Fruit fly (Drosophila melanogaster) whole organism, embryonic: ENCODE data around the gene CG6610.

ENCODE experiments used
- Abd-B ChIP-seq: fragments of 200-800 bp; sonication (Bioruptor generic); optimal IDR thresholded peaks from 2 replicates; lab custom pipeline; 2018; ENCODE audit warnings: missing biosample characterization, mild to moderate bottlenecking, missing genetic modification characterization, moderate library complexity
- B-H2 ChIP-seq: fragments of 200-800 bp; sonication (Bioruptor generic); optimal IDR thresholded peaks from 2 replicates; lab custom pipeline; 2018; ENCODE audit warnings: missing biosample characterization, mild to moderate bottlenecking, missing genetic modification characterization
- CG10565 ChIP-seq: fragments of 200-800 bp; sonication (Bioruptor generic); optimal IDR thresholded peaks from 3 replicates; lab custom pipeline; 2016; ENCODE audit warnings: missing biosample characterization, mild to moderate bottlenecking, missing genetic modification characterization
- CG10654 ChIP-seq: fragments of 200-800 bp; sonication (Bioruptor generic); optimal IDR thresholded peaks from 2 replicates; lab custom pipeline; 2016; ENCODE audit warnings: missing biosample characterization, missing genetic modification characterization
- CG11398 ChIP-seq: fragments of 200-800 bp; sonication (Bioruptor generic); optimal IDR thresholded peaks from 2 replicates; lab custom pipeline; 2016; ENCODE audit warnings: missing biosample characterization, missing genetic modification characterization
- CG11723 ChIP-seq: fragments of 200-800 bp; sonication (Bioruptor generic); optimal IDR thresholded peaks from 2 replicates; lab custom pipeline; 2017; ENCODE audit warnings: missing biosample characterization, mild to moderate bottlenecking, missing genetic modification characterization
- CG12104 ChIP-seq: fragments of 200-800 bp; sonication (Bioruptor generic); optimal IDR thresholded peaks from 3 replicates; lab custom pipeline; 2016; ENCODE audit warnings: missing biosample characterization, missing genetic modification characterization
- CG12942 ChIP-seq: fragments of 200-800 bp; sonication (Bioruptor generic); optimal IDR thresholded peaks from 3 replicates; lab custom pipeline; 2016; ENCODE audit warnings: missing biosample characterization, missing genetic modification characterization
- CG13123 ChIP-seq: fragments of 200-800 bp; sonication (Bioruptor generic); optimal IDR thresholded peaks from 2 replicates; lab custom pipeline; 2016; ENCODE audit warnings: missing biosample characterization, missing genetic modification characterization
- CG13894 ChIP-seq: fragments of 200-800 bp; sonication (Bioruptor generic); optimal IDR thresholded peaks from 3 replicates; lab custom pipeline; 2018; ENCODE audit warnings: missing biosample characterization, mild to moderate bottlenecking, missing genetic modification characterization, moderate library complexity
- CG14014 ChIP-seq: fragments of 200-800 bp; sonication (Bioruptor generic); IDR thresholded peaks from 2 replicates; pipeline ENCODE4 v1.3.6; 2022; ENCODE audit warnings: missing biosample characterization, missing genetic modification characterization
- CG17829 ChIP-seq: fragments of 200-800 bp; optimal IDR thresholded peaks from 2 replicates; lab custom pipeline; 2019; ENCODE audit warnings: missing biosample characterization, mild to moderate bottlenecking, missing genetic modification characterization, moderate library complexity
- CG17912 ChIP-seq: fragments of 200-800 bp; sonication (Bioruptor generic); optimal IDR thresholded peaks from 2 replicates; lab custom pipeline; 2018; ENCODE audit warnings: missing biosample characterization, mild to moderate bottlenecking, missing genetic modification characterization
- CG18476 ChIP-seq: fragments of 200-800 bp; sonication (Bioruptor generic); optimal IDR thresholded peaks from 2 replicates; lab custom pipeline; 2016; ENCODE audit warnings: missing biosample characterization, mild to moderate bottlenecking, missing genetic modification characterization
- CG18619 ChIP-seq: fragments of 200-800 bp; sonication (Bioruptor generic); optimal IDR thresholded peaks from 3 replicates; lab custom pipeline; 2017; ENCODE audit warnings: missing biosample characterization, mild to moderate bottlenecking, missing genetic modification characterization
- CG2678 ChIP-seq: fragments of 200-800 bp; sonication (Bioruptor generic); optimal IDR thresholded peaks from 3 replicates; lab custom pipeline; 2019; ENCODE audit warnings: missing biosample characterization, mild to moderate bottlenecking, missing genetic modification characterization, moderate library complexity
- CG31441 ChIP-seq: fragments of 200-800 bp; sonication (Bioruptor generic); IDR thresholded peaks from 2 replicates; pipeline ENCODE4 v1.3.6; 2022; ENCODE audit warnings: missing biosample characterization, missing genetic modification characterization
- CG4360 ChIP-seq: fragments of 200-800 bp; sonication (Bioruptor generic); IDR thresholded peaks from 2 replicates; pipeline ENCODE4 v1.3.6; 2022; ENCODE audit warnings: missing biosample characterization, missing genetic modification characterization
- CG8281 ChIP-seq: fragments of 200-800 bp; sonication (Bioruptor generic); optimal IDR thresholded peaks from 2 replicates; lab custom pipeline; 2018; ENCODE audit warnings: missing biosample characterization, mild to moderate bottlenecking, missing genetic modification characterization, moderate library complexity
- CG9817 ChIP-seq: fragments of 200-800 bp; sonication (Bioruptor generic); optimal IDR thresholded peaks from 2 replicates; lab custom pipeline; 2018; ENCODE audit warnings: missing biosample characterization, mild to moderate bottlenecking, missing genetic modification characterization, moderate library complexity
- CTCF ChIP-seq: fragments of 200-800 bp; sonication (Bioruptor generic); optimal IDR thresholded peaks from 2 replicates; lab custom pipeline; 2017; ENCODE audit warnings: missing biosample characterization, mild to moderate bottlenecking, missing genetic modification characterization, moderate library complexity
- Camta ChIP-seq: fragments of 200-800 bp; sonication (Bioruptor generic); optimal IDR thresholded peaks from 2 replicates; lab custom pipeline; 2016; ENCODE audit warnings: missing biosample characterization, missing genetic modification characterization
- D19A ChIP-seq: fragments of 200-800 bp; optimal IDR thresholded peaks from 3 replicates; lab custom pipeline; 2019; ENCODE audit warnings: missing biosample characterization, mild to moderate bottlenecking, missing genetic modification characterization, moderate library complexity
- Dad ChIP-seq: fragments of 200-800 bp; sonication (Bioruptor generic); optimal IDR thresholded peaks from 3 replicates; lab custom pipeline; 2016; ENCODE audit warnings: missing biosample characterization, missing genetic modification characterization
- Hr3 ChIP-seq: fragments of 200-800 bp; sonication (Bioruptor generic); optimal IDR thresholded peaks from 3 replicates; lab custom pipeline; 2016; ENCODE audit warnings: missing biosample characterization, missing genetic modification characterization
- Hr51 ChIP-seq, 2 experiments: fragments of 200-800 bp; sonication (Bioruptor generic); optimal IDR thresholded peaks; 2 replicates in 1 of 2; 3 replicates in 1 of 2; lab custom pipeline; 2016 to 2018; ENCODE audit warnings: missing biosample characterization in 2 of 2, missing genetic modification characterization in 2 of 2, mild to moderate bottlenecking in 1 of 2, moderate library complexity in 1 of 2
- Mad ChIP-seq: fragments of 200-800 bp; sonication (Bioruptor generic); optimal IDR thresholded peaks from 2 replicates; lab custom pipeline; 2016; ENCODE audit warnings: missing biosample characterization, missing genetic modification characterization
- Meics ChIP-seq: fragments of 200-800 bp; sonication (Bioruptor generic); optimal IDR thresholded peaks from 2 replicates; lab custom pipeline; 2017; ENCODE audit warnings: missing biosample characterization, mild to moderate bottlenecking, missing genetic modification characterization
- NC2β ChIP-seq: fragments of 200-800 bp; sonication (Bioruptor generic); optimal IDR thresholded peaks from 2 replicates; lab custom pipeline; 2016; ENCODE audit warnings: missing biosample characterization, missing genetic modification characterization
- NK7.1 ChIP-seq: fragments of 200-800 bp; sonication (Bioruptor generic); optimal IDR thresholded peaks from 3 replicates; lab custom pipeline; 2016; ENCODE audit warnings: missing biosample characterization, missing genetic modification characterization
- Sry-β ChIP-seq: fragments of 200-800 bp; sonication (Bioruptor generic); optimal IDR thresholded peaks from 2 replicates; lab custom pipeline; 2018; ENCODE audit warnings: missing biosample characterization, mild to moderate bottlenecking, missing genetic modification characterization, moderate library complexity
- ac ChIP-seq: fragments of 200-800 bp; sonication (Bioruptor generic); optimal IDR thresholded peaks from 3 replicates; lab custom pipeline; 2017; ENCODE audit warnings: missing biosample characterization, mild to moderate bottlenecking, missing genetic modification characterization
- bigmax ChIP-seq: fragments of 200-800 bp; sonication (Bioruptor generic); optimal IDR thresholded peaks from 2 replicates; lab custom pipeline; 2018; ENCODE audit warnings: missing biosample characterization, mild to moderate bottlenecking, missing genetic modification characterization
- btn ChIP-seq: fragments of 200-800 bp; sonication (Bioruptor generic); optimal IDR thresholded peaks from 2 replicates; lab custom pipeline; 2016; ENCODE audit warnings: missing biosample characterization, missing genetic modification characterization
- caup ChIP-seq: fragments of 200-800 bp; sonication (Bioruptor generic); optimal IDR thresholded peaks from 3 replicates; lab custom pipeline; 2017; ENCODE audit warnings: missing biosample characterization, mild to moderate bottlenecking, missing genetic modification characterization, moderate library complexity; ENCODE audit not compliant: severe bottlenecking
- dati ChIP-seq: fragments of 200-800 bp; sonication (Bioruptor generic); IDR thresholded peaks from 2 replicates; pipeline ENCODE4 v1.3.6; 2022; ENCODE audit warnings: missing biosample characterization, missing genetic modification characterization
- disco-r ChIP-seq: fragments of 200-800 bp; sonication (Bioruptor generic); optimal IDR thresholded peaks from 2 replicates; lab custom pipeline; 2016; ENCODE audit warnings: missing biosample characterization, missing genetic modification characterization
- dysf ChIP-seq: fragments of 200-800 bp; sonication (Bioruptor generic); IDR thresholded peaks from 3 replicates; pipeline ENCODE4 v1.3.6; 2022; ENCODE audit warnings: missing biosample characterization, missing genetic modification characterization
- esg ChIP-seq: fragments of 200-800 bp; sonication (Bioruptor generic); conservative IDR thresholded peaks from 2 replicates; pipeline ENCODE4 v1.3.6; 2022; ENCODE audit warnings: missing biosample characterization, missing genetic modification characterization
- fu2 ChIP-seq: fragments of 200-800 bp; sonication (Bioruptor generic); optimal IDR thresholded peaks from 2 replicates; lab custom pipeline; 2016; ENCODE audit warnings: missing biosample characterization, missing genetic modification characterization
- hbn ChIP-seq: fragments of 200-800 bp; sonication (Bioruptor generic); IDR thresholded peaks from 2 replicates; pipeline ENCODE4 v1.3.6; 2022; ENCODE audit warnings: missing biosample characterization, missing genetic modification characterization; ENCODE audit not compliant: partially characterized antibody
- klu ChIP-seq: fragments of 200-800 bp; sonication (Bioruptor generic); IDR thresholded peaks from 2 replicates; pipeline ENCODE4 v1.3.6; 2022; ENCODE audit warnings: missing biosample characterization, missing genetic modification characterization
- knrl ChIP-seq: fragments of 200-800 bp; sonication (Bioruptor generic); IDR thresholded peaks from 3 replicates; pipeline ENCODE4 v1.3.6; 2022; ENCODE audit warnings: missing biosample characterization, missing genetic modification characterization; ENCODE audit not compliant: partially characterized antibody
- psq ChIP-seq: fragments of 200-800 bp; sonication (Bioruptor generic); optimal IDR thresholded peaks from 2 replicates; lab custom pipeline; 2017; ENCODE audit warnings: missing biosample characterization, missing genetic modification characterization
- ranshi ChIP-seq: fragments of 200-800 bp; sonication (Bioruptor generic); IDR thresholded peaks from 2 replicates; pipeline ENCODE4 v1.3.6; 2022; ENCODE audit warnings: missing biosample characterization, missing genetic modification characterization
- ro ChIP-seq: fragments of 200-800 bp; sonication (Bioruptor generic); IDR thresholded peaks from 2 replicates; pipeline ENCODE4 v1.3.6; 2022; ENCODE audit warnings: missing biosample characterization, missing genetic modification characterization
- stc ChIP-seq: fragments of 200-800 bp; sonication (Bioruptor generic); IDR thresholded peaks from 2 replicates; pipeline ENCODE4 v1.3.6; 2022; ENCODE audit warnings: missing biosample characterization, missing genetic modification characterization
- sug ChIP-seq: fragments of 200-800 bp; optimal IDR thresholded peaks from 2 replicates; lab custom pipeline; 2019; ENCODE audit warnings: missing biosample characterization, mild to moderate bottlenecking, missing genetic modification characterization, moderate library complexity
- tup ChIP-seq: fragments of 200-800 bp; sonication (Bioruptor generic); optimal IDR thresholded peaks from 2 replicates; lab custom pipeline; 2016; ENCODE audit warnings: missing biosample characterization, mild to moderate bottlenecking, missing genetic modification characterization, moderate library complexity
- wek ChIP-seq: fragments of 200-800 bp; sonication (Bioruptor generic); optimal IDR thresholded peaks from 3 replicates; lab custom pipeline; 2018; ENCODE audit warnings: missing biosample characterization, mild to moderate bottlenecking, missing genetic modification characterization, moderate library complexity

The CG6610 gene

DNA sequence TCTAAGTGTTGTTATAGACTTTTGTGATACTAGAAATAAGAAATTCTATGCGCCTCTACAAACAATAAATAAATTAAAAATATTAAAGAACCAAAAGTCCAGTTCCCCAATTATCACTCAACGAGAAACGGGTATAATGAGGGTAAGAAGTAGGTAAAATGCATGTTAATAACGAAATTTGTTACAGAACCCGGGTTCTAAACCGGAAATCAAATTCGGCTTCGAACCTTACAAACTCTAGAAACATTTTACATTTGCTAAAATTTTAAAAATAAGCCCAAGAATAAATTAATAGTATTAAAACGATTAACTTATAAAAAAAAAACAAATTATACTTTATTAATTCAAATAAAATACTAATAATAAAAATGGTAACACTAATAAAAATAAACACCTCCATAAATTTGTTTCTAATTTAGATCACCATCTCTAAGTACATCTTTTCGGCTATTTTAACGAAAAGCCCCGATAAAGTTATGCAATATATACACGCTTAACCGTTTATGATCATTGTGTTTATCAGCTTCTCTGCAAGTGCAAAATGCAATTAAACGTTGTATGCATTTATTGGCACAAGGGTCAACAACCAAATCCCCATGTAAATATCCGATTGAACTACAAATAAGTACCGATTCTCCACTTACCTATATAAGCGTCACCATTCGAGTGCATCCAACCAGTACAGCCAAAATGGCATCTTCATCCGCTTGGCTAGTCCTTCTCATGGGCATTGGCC, 3.7 kb upstream of the CG6610 start, which contains the start of gene CG6602 (continued):
- no peak for TF ChIP-seq CG2678 (tag; lab: Kevin White, UChicago)
- peak; percentile 12 to 18 for TF ChIP-seq Hr51 (GFP tag; optimal IDR thresholded peaks at IDR 0.05; lab: Kevin White, UChicago)
- peak; percentile 23 for TF ChIP-seq CG8281
- peak; percentile 53 for TF ChIP-seq NC2β (GFP tag; lab: Kevin White, UChicago)
- TF ChIP-seq ac (GFP tag; lab: Kevin White, UChicago): peak; percentile 45
- TF ChIP-seq Camta (GFP tag; lab: Kevin White, UChicago): peak; percentile 60
- peak; percentile 12 for TF ChIP-seq CG13123 (GFP tag; lab: Kevin White, UChicago)
- no peak for TF ChIP-seq hbn (GFP tag; lab: Robert Waterston, UW)
- TF ChIP-seq klu: 0 out of 2 replicates have a peak, but pooled peaks have one; percentile 32
- no peak for TF ChIP-seq btn
- peak; percentile 76; the same call in 2 of the 3 replicates for TF ChIP-seq dysf (GFP tag; lab: Robert Waterston, UW)
- TF ChIP-seq CG14014 (GFP tag; lab: Robert Waterston, UW): peak; percentile 67
- TF ChIP-seq CG18619 (GFP tag; lab: Kevin White, UChicago): peak; percentile 73
- peak; percentile 83 for TF ChIP-seq ranshi (GFP tag; lab: Robert Waterston, UW)
- peak; percentile 32 for TF ChIP-seq Dad (GFP tag; lab: Kevin White, UChicago)
- TF ChIP-seq dati (GFP tag; lab: Robert Waterston, UW): peak; percentile 71
- TF ChIP-seq NK7.1 (GFP tag; lab: Kevin White, UChicago): no peak
- peak; percentile 53 for TF ChIP-seq Mad
- no peak for TF ChIP-seq psq (GFP tag; lab: Kevin White, UChicago)
- peak; percentile 59 for TF ChIP-seq CG31441 (GFP tag; lab: Robert Waterston, UW)
- peak; percentile 39 for TF ChIP-seq CG18476 (GFP tag; lab: Kevin White, UChicago)
- no peak for TF ChIP-seq CG10565 (GFP tag; lab: Kevin White, UChicago)
- peak; percentile 83 for TF ChIP-seq CTCF
- TF ChIP-seq CG12104 (GFP tag; lab: Kevin White, UChicago): peak; percentile 64
- TF ChIP-seq Sry-β (GFP tag; lab: Kevin White, UChicago): peak; percentile 35
- peak; percentile 18 for TF ChIP-seq Abd-B (GFP tag; lab: Kevin White, UChicago)
- peak; percentile 59 for TF ChIP-seq CG17912 (GFP tag; lab: Kevin White, UChicago)
- no peak for TF ChIP-seq tup (GFP tag; lab: Kevin White, UChicago)
- no peak for TF ChIP-seq CG11398 (GFP tag; lab: Kevin White, UChicago)
- peak; percentile 45 for TF ChIP-seq D19A (tag; lab: Kevin White, UChicago)
- TF ChIP-seq CG12942: peak; percentile 28
- TF ChIP-seq stc (GFP tag; lab: Robert Waterston, UW): peak; percentile 72; the same call in 1 of the 2 replicates
- TF ChIP-seq bigmax: no peak
- TF ChIP-seq knrl: no peak
- peak; percentile 89 for TF ChIP-seq caup (GFP tag; lab: Kevin White, UChicago)
- TF ChIP-seq ro (GFP tag; lab: Robert Waterston, UW): peak; percentile 23; the same call in 1 of the 2 replicates
- peak; percentile 42 for TF ChIP-seq CG11723
- TF ChIP-seq CG10654 (GFP tag; lab: Kevin White, UChicago): peak; percentile 83
- peak; percentile 45 for TF ChIP-seq sug (tag; lab: Kevin White, UChicago)
- peak; percentile 29; the same call in 1 of the 2 replicates for TF ChIP-seq esg (GFP tag; lab: Robert Waterston, UW)
- peak; percentile 80 for TF ChIP-seq CG9817
- TF ChIP-seq CG4360 (GFP tag; lab: Robert Waterston, UW): no peak
- TF ChIP-seq Hr3: peak; percentile 51
- TF ChIP-seq fu2 (GFP tag; lab: Kevin White, UChicago): peak; percentile 30
- TF ChIP-seq CG13894: peak; percentile 37
- TF ChIP-seq CG17829: peak; percentile 39
- peak; percentile 6 for TF ChIP-seq wek
- peak; percentile 40 for TF ChIP-seq disco-r (GFP tag; lab: Kevin White, UChicago)
- TF ChIP-seq B-H2: peak; percentile 68
- peak; percentile 88 for TF ChIP-seq Meics (GFP tag; lab: Kevin White, UChicago)
